Fruit fly (Drosophila melanogaster): ENCODE results near the gene Nprl2.

- no peak for TF ChIP-seq CG11247 (GFP tag; IDR thresholded peaks at IDR 0.05)
- no peak for TF ChIP-seq ATbp (GFP tag; optimal IDR thresholded peaks at IDR 0.05)
- no peak for TF ChIP-seq CG13894 (tag; optimal IDR thresholded peaks at IDR 0.05)
Observed at dm6 chrX:16871808-16872207, 12.4 kb downstream of the Nprl2 start.
